Fruit fly (Drosophila melanogaster) whole organism, pupa: ENCODE data around the gene SCOT.

Experiments used
- CG10348 ChIP-seq: fragments of 200-800 bp; sonication (Bioruptor generic); IDR thresholded peaks from 2 replicates; pipeline ENCODE4 v1.3.6; 2022; ENCODE audit warnings: missing biosample characterization, missing genetic modification characterization
- CG12605 ChIP-seq: fragments of 200-800 bp; sonication (Bioruptor generic); IDR thresholded peaks from 2 replicates; pipeline ENCODE4 v1.3.6; 2022; ENCODE audit warnings: missing biosample characterization, missing genetic modification characterization
- CG13204 ChIP-seq: fragments of 200-800 bp; sonication (Bioruptor generic); optimal IDR thresholded peaks from 2 replicates; lab custom pipeline; 2018; ENCODE audit warnings: missing biosample characterization, mild to moderate bottlenecking, missing genetic modification characterization, moderate library complexity
- CG14655 ChIP-seq: fragments of 200-800 bp; sonication (Bioruptor generic); optimal IDR thresholded peaks from 3 replicates; lab custom pipeline; 2017; ENCODE audit warnings: mild to moderate bottlenecking, missing biosample characterization, missing genetic modification reagents, missing genetic modification characterization
- CG15710 ChIP-seq: fragments of 200-800 bp; sonication (Bioruptor generic); optimal IDR thresholded peaks from 2 replicates; lab custom pipeline; 2018; ENCODE audit warnings: missing biosample characterization, mild to moderate bottlenecking, missing genetic modification characterization, moderate library complexity
- CG17806 ChIP-seq: fragments of 200-800 bp; sonication (Bioruptor generic); optimal IDR thresholded peaks from 2 replicates; lab custom pipeline; 2018; ENCODE audit warnings: missing biosample characterization, mild to moderate bottlenecking, missing genetic modification characterization, moderate library complexity
- CG32121 ChIP-seq: fragments of 200-800 bp; sonication (Bioruptor generic); IDR thresholded peaks from 2 replicates; pipeline ENCODE4 v1.3.6; 2022; ENCODE audit warnings: missing biosample characterization, missing genetic modification characterization
- CG34367 ChIP-seq: fragments of 200-800 bp; sonication (Bioruptor generic); optimal IDR thresholded peaks from 2 replicates; lab custom pipeline; 2018; ENCODE audit warnings: missing biosample characterization, mild to moderate bottlenecking, missing genetic modification characterization
- CG4496 ChIP-seq: fragments of 200-800 bp; sonication (Bioruptor generic); IDR thresholded peaks from 3 replicates; pipeline ENCODE4 v1.3.6; 2022; ENCODE audit warnings: missing biosample characterization, missing genetic modification characterization
- CG8159 ChIP-seq: fragments of 200-800 bp; sonication (Bioruptor generic); optimal IDR thresholded peaks from 3 replicates; lab custom pipeline; 2018; ENCODE audit warnings: missing biosample characterization, mild to moderate bottlenecking, missing genetic modification characterization, moderate library complexity
- CG8301 ChIP-seq: fragments of 200-800 bp; sonication (Bioruptor generic); optimal IDR thresholded peaks from 2 replicates; lab custom pipeline; 2018; ENCODE audit warnings: missing biosample characterization, mild to moderate bottlenecking, missing genetic modification characterization
- CG9948 ChIP-seq: fragments of 200-800 bp; sonication (Bioruptor generic); optimal IDR thresholded peaks from 2 replicates; lab custom pipeline; 2018; ENCODE audit warnings: missing biosample characterization, mild to moderate bottlenecking, missing genetic modification characterization, moderate library complexity
- D1 ChIP-seq: fragments of 200-800 bp; sonication (Bioruptor generic); optimal IDR thresholded peaks from 2 replicates; lab custom pipeline; 2018; ENCODE audit warnings: missing biosample characterization, mild to moderate bottlenecking, missing genetic modification characterization, moderate library complexity
- EcR ChIP-seq: fragments of 200-800 bp; sonication (Bioruptor generic); optimal IDR thresholded peaks from 3 replicates; lab custom pipeline; 2019; ENCODE audit warnings: missing biosample characterization, missing genetic modification characterization, mild to moderate bottlenecking, moderate library complexity, missing genetic modification reagents
- Ets98B ChIP-seq: fragments of 200-800 bp; sonication (Bioruptor generic); IDR thresholded peaks from 2 replicates; pipeline ENCODE4 v1.3.6; 2022; ENCODE audit warnings: missing biosample characterization, missing genetic modification characterization
- Pif1A ChIP-seq: fragments of 200-800 bp; sonication (Bioruptor generic); optimal IDR thresholded peaks from 3 replicates; lab custom pipeline; 2016; ENCODE audit warnings: missing biosample characterization, missing genetic modification characterization
- Pif1B ChIP-seq: fragments of 200-800 bp; sonication (Bioruptor generic); optimal IDR thresholded peaks from 3 replicates; lab custom pipeline; 2016; ENCODE audit warnings: missing biosample characterization, missing genetic modification characterization
- Snoo ChIP-seq: fragments of 200-800 bp; sonication (Bioruptor generic); optimal IDR thresholded peaks from 3 replicates; lab custom pipeline; 2017; ENCODE audit warnings: missing biosample characterization, mild to moderate bottlenecking, missing genetic modification characterization, inconsistent platforms
- fd96Ca ChIP-seq: fragments of 200-800 bp; sonication (Bioruptor generic); IDR thresholded peaks from 3 replicates; pipeline ENCODE4 v1.3.6; 2022; ENCODE audit warnings: missing biosample characterization, missing genetic modification characterization
- gl ChIP-seq: fragments of 200-800 bp; sonication (Bioruptor generic); optimal IDR thresholded peaks from 2 replicates; lab custom pipeline; 2018; ENCODE audit warnings: missing biosample characterization, mild to moderate bottlenecking, missing genetic modification characterization
- rn ChIP-seq: fragments of 200-800 bp; sonication (Bioruptor generic); IDR thresholded peaks from 2 replicates; pipeline ENCODE4 v1.3.6; 2022; ENCODE audit warnings: missing biosample characterization, missing genetic modification characterization

The SCOT gene

DNA sequence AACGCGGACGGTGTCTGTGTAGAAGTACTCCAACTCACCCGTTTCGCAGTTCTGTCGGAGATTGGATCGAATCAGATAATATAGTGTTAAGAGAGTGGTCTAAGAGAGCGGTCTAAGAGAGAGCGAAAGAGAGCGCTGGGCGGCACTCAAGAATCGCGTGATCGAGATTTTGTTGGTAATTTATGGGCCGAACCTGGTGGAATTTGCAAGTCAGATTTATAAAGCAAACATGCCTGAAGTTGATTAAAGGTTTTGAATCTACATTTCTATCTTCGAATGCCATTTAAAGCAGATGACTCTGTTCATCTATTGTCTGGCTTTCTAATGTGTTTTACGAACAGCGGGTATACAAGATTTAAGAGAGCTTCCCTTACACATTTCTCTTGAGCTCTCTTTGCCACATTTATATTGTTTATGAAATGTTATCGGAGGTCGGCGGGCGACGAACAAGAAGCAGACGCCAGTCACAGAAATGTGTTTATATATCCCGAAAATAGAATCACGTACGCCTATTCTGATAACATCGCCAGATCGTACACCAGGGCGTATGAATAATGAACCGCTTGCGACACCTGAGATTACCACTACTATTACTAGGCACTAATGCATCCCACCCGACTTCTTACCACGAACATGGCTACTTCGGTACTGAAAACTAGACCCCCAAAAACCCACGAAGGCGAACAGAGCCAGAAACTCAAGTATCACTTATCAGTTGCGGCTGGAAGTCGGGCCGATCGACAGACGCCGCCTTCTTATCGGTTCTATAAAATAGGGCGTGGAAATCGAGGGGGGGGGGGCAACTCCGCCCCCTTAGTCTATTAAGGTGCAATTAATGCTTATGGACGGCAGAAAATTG lies 4.7 kb downstream of the SCOT start:
- TF ChIP-seq CG12605 (no peak), Snoo (no peak), CG10348 (GFP tag; lab: Robert Waterston, UW) (no peak), CG14655 (GFP tag; lab: Kevin White, UChicago) (no peak), gl (tag; lab: Kevin White, UChicago) (no peak), D1 (tag; lab: Kevin White, UChicago) (no peak), Ets98B (GFP tag; lab: Robert Waterston, UW) (no peak), CG34367 (tag; lab: Kevin White, UChicago) (no peak), CG8301 (no peak), CG15710 (tag; lab: Kevin White, UChicago) (no peak), EcR (no peak), Pif1B (GFP tag; lab: Kevin White, UChicago) (no peak), CG32121 (GFP tag; lab: Robert Waterston, UW) (no peak), CG4496 (GFP tag; lab: Robert Waterston, UW) (no peak)

dm6 chr3L:1968401-1968800 lies 5.5 kb downstream of the SCOT start:
- TF ChIP-seq CG34367 (tag; lab: Kevin White, UChicago) (no peak), rn (GFP tag; lab: Robert Waterston, UW) (no peak), CG12605 (no peak), Ets98B (GFP tag; lab: Robert Waterston, UW) (no peak), Pif1A (GFP tag; lab: Kevin White, UChicago) (no peak), CG8301 (no peak), Pif1B (GFP tag; lab: Kevin White, UChicago) (no peak), CG4496 (GFP tag; lab: Robert Waterston, UW) (no peak)

DNA sequence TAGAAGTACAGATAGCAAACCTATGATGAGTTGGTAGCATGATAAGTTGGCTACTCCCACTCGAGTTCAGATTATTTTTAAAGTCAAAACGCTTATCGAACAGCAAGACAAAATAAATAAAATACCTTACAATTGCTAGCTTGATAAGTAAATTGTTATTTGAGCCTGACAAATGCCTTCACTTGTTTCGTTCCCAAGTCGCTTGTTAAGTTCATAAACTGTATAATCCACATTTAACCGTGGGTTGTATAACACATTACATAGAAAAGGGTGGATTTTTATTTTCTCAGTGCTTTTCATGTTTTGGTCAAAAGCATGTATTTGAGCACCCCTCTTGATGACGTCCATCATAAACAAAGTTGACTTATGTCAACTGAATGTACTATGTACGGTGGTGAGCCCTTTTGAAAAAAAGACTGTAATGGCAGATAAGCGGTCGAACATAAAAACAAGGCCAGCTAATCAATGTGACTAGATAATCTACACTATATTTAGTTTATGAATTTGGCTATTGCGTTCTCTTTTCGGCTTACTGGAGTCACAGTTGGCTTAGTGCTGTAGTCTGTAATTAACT lies 5.9 kb downstream of the SCOT start:
- TF ChIP-seq rn (GFP tag; lab: Robert Waterston, UW) (no peak), Pif1A (GFP tag; lab: Kevin White, UChicago) (no peak), CG10348 (GFP tag; lab: Robert Waterston, UW) (no peak), CG8301 (no peak), gl (tag; lab: Kevin White, UChicago) (no peak)

DNA sequence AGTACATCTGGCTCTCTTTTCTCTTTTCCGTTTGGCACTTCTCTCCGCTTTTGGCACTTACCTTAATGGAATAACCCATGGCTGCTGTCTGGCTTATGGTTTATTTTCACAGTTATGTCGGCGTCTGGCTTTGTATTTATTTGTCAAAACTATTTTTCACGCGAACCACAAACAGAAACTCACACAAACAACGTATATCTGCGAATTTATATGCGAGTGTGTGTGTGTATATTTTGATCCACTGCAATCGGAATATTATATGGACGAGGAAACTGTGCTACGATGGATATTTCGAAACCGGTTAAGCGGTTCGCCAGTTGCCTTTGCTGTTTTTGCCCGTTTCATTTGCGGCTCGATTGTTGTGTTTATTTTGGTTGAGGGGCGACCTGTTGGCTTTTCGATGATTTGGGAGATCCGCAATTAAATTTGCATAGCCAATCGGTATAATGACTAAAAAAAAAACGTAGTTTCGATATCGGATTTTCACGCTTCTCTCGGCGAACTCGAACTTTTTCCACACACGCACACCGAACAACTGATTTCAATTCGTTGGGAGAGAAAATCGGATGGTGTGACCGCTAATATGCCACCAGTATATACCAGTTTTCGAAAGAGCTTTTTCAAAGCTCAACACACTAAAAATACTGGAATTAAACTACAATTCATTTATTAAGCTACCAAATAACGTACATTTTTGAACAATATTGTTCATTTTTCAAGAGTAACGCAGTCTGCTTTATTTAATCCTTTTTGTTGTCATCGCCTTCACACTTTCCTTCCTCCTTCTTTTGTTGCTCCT lies 6.8 kb downstream of the SCOT start, which contains the start of gene CG1927:
Gene CG1927, minus strand, starts transcription at position 541 of the 799 bp plus-strand sequence.
- TF ChIP-seq CG34367 (tag; lab: Kevin White, UChicago): no peak
- TF ChIP-seq CG4496 (GFP tag; lab: Robert Waterston, UW): 0 out of 3 replicates have a peak, but pooled peaks have one; percentile 26
- peak; percentile 9; the same call in 1 of the 2 replicates for TF ChIP-seq Ets98B (GFP tag; lab: Robert Waterston, UW)

dm6 chr3L:1971103-1971742 lies 8.3 kb downstream of the SCOT start, which contains the start of the genes CG11815 and acs:
Gene CG11815, minus strand, starts transcription at chr3L:1971200.
Gene acs, plus strand, starts transcription at chr3L:1971638.
- TF ChIP-seq CG4496 (GFP tag; lab: Robert Waterston, UW): peak; percentile 44; the same call in 1 of the 3 replicates
- no peak for TF ChIP-seq CG8159 (tag; lab: Kevin White, UChicago)
- peak; percentile 82 for TF ChIP-seq EcR

DNA sequence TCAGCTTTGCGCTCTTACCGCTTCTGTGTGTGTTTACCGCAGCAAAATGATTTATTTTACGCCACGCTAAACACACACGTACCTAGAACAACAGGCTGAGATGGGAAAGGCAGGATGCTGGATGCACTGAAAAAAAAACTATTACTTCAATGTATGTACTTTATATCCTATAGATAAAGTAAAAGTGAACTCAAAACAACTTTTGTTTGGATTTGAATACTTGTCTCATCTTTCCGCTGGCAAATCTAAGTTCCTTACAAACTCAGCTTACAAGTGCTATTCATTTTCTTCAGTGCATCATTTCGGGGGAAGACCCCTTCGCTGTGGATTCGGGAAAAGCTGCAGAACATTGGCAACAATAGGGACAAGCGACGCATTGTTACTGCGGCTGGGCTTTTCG lies 13.8 kb downstream of the SCOT start:
- TF ChIP-seq fd96Ca (GFP tag; lab: Robert Waterston, UW) (no peak), CG13204 (GFP tag; lab: Kevin White, UChicago) (no peak), CG32121 (GFP tag; lab: Robert Waterston, UW) (no peak), CG34367 (tag; lab: Kevin White, UChicago) (no peak), Pif1B (GFP tag; lab: Kevin White, UChicago) (no peak), D1 (tag; lab: Kevin White, UChicago) (no peak), CG15710 (tag; lab: Kevin White, UChicago) (no peak), CG10348 (GFP tag; lab: Robert Waterston, UW) (no peak), CG17806 (tag; lab: Kevin White, UChicago) (no peak), rn (GFP tag; lab: Robert Waterston, UW) (no peak), CG8159 (tag; lab: Kevin White, UChicago) (peak; percentile 7), Snoo (no peak), CG9948 (tag; lab: Kevin White, UChicago) (peak; percentile 34), CG4496 (GFP tag; lab: Robert Waterston, UW) (no peak), CG14655 (GFP tag; lab: Kevin White, UChicago) (no peak), CG8301 (no peak), Ets98B (GFP tag; lab: Robert Waterston, UW) (no peak), CG12605 (no peak), gl (tag; lab: Kevin White, UChicago) (no peak), Pif1A (GFP tag; lab: Kevin White, UChicago) (peak; percentile 33)
